Fruit fly (Drosophila melanogaster): ENCODE data around the gene CG9547.

CG9547 gene

DNA sequence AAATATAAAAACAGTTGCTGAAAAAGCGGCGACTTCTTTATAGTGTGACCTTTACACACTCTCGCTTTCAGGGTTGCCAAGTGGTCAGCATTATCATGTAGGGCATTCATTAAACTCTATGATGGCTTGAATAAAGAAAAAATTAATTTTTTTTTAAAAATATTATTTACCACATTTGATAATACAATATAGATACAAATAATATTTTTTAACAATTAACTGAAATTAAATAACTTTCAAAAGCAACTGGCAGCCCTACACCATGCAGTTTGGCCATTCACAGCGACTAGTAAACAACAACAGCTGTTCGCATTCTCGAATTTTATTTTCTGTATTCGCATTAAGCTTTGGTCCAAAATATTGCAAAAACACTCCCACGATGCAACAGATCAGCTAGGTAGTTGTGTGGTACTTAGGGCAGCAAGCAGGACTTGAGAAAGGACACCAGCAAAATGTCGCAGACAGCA, 3.5 kb downstream of the CG9547 start, which contains the start of the genes Phf5a and CG31638 (continued):
- no peak for TF ChIP-seq CG4282 (GFP tag; optimal IDR thresholded peaks at IDR 0.05)
- peak; percentile 50 to 68 for TF ChIP-seq bsh (GFP tag; optimal IDR thresholded peaks at IDR 0.05)
- TF ChIP-seq bigmax (GFP tag; optimal IDR thresholded peaks at IDR 0.05), result peak; percentile 54
- peak; percentile 84 for TF ChIP-seq D19B (GFP tag; optimal IDR thresholded peaks at IDR 0.05)
- TF ChIP-seq lilli (GFP tag; optimal IDR thresholded peaks at IDR 0.05), result peak; percentile 95
- peak; percentile 83 for TF ChIP-seq CG12219 (GFP tag; optimal IDR thresholded peaks at IDR 0.05)
- peak; percentile 72 for TF ChIP-seq CG8944 (GFP tag; optimal IDR thresholded peaks at IDR 0.05)
- peak in 1 of 3 experiments; percentile 73 for TF ChIP-seq lola (GFP tag; optimal IDR thresholded peaks at IDR 0.05)
- TF ChIP-seq insv (GFP tag; optimal IDR thresholded peaks at IDR 0.05), result peak in 1 of 2 experiments; percentile 19
- peak; percentile 30 for TF ChIP-seq Deaf1 (tag; optimal IDR thresholded peaks at IDR 0.05)
- peak; percentile 90 for TF ChIP-seq gsb-n (tag; optimal IDR thresholded peaks at IDR 0.05)
- TF ChIP-seq CG17359 (tag; optimal IDR thresholded peaks at IDR 0.05), result peak; percentile 99
- TF ChIP-seq wdn (GFP tag; IDR thresholded peaks at IDR 0.05), result peak; percentile 82
- TF ChIP-seq ham (GFP tag; IDR thresholded peaks at IDR 0.05), result peak; percentile 81
- TF ChIP-seq Pdp1 (GFP tag; optimal IDR thresholded peaks at IDR 0.05), result peak; percentile 14 to 87
- peak; percentile 44 for TF ChIP-seq trh (GFP tag; optimal IDR thresholded peaks at IDR 0.05)
- TF ChIP-seq hth (optimal IDR thresholded peaks at IDR 0.05), result no peak
- peak; percentile 4 for TF ChIP-seq CG30431 (GFP tag; optimal IDR thresholded peaks at IDR 0.05)
- TF ChIP-seq dati (GFP tag; IDR thresholded peaks at IDR 0.05), result peak; percentile 88
- TF ChIP-seq Nf-YB (GFP tag; optimal IDR thresholded peaks at IDR 0.05), result peak; percentile 54
- peak; percentile 90 for TF ChIP-seq Asciz (GFP tag; optimal IDR thresholded peaks at IDR 0.05)
- TF ChIP-seq Hmx (GFP tag; optimal IDR thresholded peaks at IDR 0.05), result peak; percentile 18
- TF ChIP-seq CG13296 (GFP tag; optimal IDR thresholded peaks at IDR 0.05), result peak; percentile 92
- no peak for TF ChIP-seq Dfd (GFP tag; optimal IDR thresholded peaks at IDR 0.05)
- peak; percentile 96 for TF ChIP-seq trem (tag; optimal IDR thresholded peaks at IDR 0.05)
- peak; percentile 44 for TF ChIP-seq CG1603 (tag; optimal IDR thresholded peaks at IDR 0.05)
- TF ChIP-seq nerfin-2 (GFP tag; IDR thresholded peaks at IDR 0.05; ENCODE audit: partially characterized antibody), result no peak
- TF ChIP-seq hb (GFP tag; IDR thresholded peaks at IDR 0.05; ENCODE audit: partially characterized antibody), result no peak
- peak; percentile 98 for TF ChIP-seq zen (tag; optimal IDR thresholded peaks at IDR 0.05)
- TF ChIP-seq CG17568 (GFP tag; optimal IDR thresholded peaks at IDR 0.05), result no peak
- TF ChIP-seq ac (GFP tag; optimal IDR thresholded peaks at IDR 0.05), result peak; percentile 47
- TF ChIP-seq NC2β (GFP tag; optimal IDR thresholded peaks at IDR 0.05), result peak; percentile 60
- no peak for TF ChIP-seq CG1832 (GFP tag; optimal IDR thresholded peaks at IDR 0.05)
- TF ChIP-seq CG34224 (GFP tag; IDR thresholded peaks at IDR 0.05; ENCODE audit: partially characterized antibody), result 0 out of 3 replicates have a peak, but pooled peaks have one; percentile 39
- TF ChIP-seq bowl (GFP tag; IDR thresholded peaks at IDR 0.05), result 0 out of 2 replicates have a peak, but pooled peaks have one; percentile 26
- TF ChIP-seq Jarid2 (GFP tag; optimal IDR thresholded peaks at IDR 0.05), result peak; percentile 74
- TF ChIP-seq grau (tag; optimal IDR thresholded peaks at IDR 0.05), result peak; percentile 82
- peak; percentile 78 for TF ChIP-seq CG2116 (GFP tag; optimal IDR thresholded peaks at IDR 0.05)
- peak; percentile 51; the same call in 2 of the 3 replicates for TF ChIP-seq Aef1 (GFP tag; IDR thresholded peaks at IDR 0.05)
- TF ChIP-seq fd102C (GFP tag; optimal IDR thresholded peaks at IDR 0.05), result peak; percentile 80
- TF ChIP-seq Usf (GFP tag; optimal IDR thresholded peaks at IDR 0.05), result peak; percentile 58
- TF ChIP-seq CG10543 (GFP tag; optimal IDR thresholded peaks at IDR 0.05), result peak; percentile 84
- no peak for TF ChIP-seq CG3163 (GFP tag; optimal IDR thresholded peaks at IDR 0.05)
- peak; percentile 98 for TF ChIP-seq CG32772 (GFP tag; IDR thresholded peaks at IDR 0.05)
- peak; percentile 79 for TF ChIP-seq seq (GFP tag; IDR thresholded peaks at IDR 0.05)
- TF ChIP-seq CG17186 (GFP tag; optimal IDR thresholded peaks at IDR 0.05), result peak; percentile 22
- TF ChIP-seq dmrt99B (tag; optimal IDR thresholded peaks at IDR 0.05), result peak; percentile 95
- peak; percentile 94 for TF ChIP-seq CG3281 (GFP tag; optimal IDR thresholded peaks at IDR 0.05)
- TF ChIP-seq Xbp1 (GFP tag; optimal IDR thresholded peaks at IDR 0.05), result peak; percentile 74

Measured in whole organism, embryonic.